Worm (Caenorhabditis elegans) whole organism, young adult: ENCODE data around the gene F45G2.9.

Experiments used
- Y95B8A.8 ChIP-seq: fragments of 200-800 bp; sonication (Bioruptor generic); IDR thresholded peaks from 2 replicates; pipeline ENCODE4 v1.3.6; 2022; ENCODE audit warnings: missing genetic modification reagents, missing genetic modification characterization, missing compliant biosample characterization
- ama-1 ChIP-seq, 3 experiments: fragments of 150-350 bp in 1 of 3; sonication (generic microtip) in 2 of 3; optimal IDR thresholded peaks; 2 replicates each; lab custom pipeline; 2014 to 2018; ENCODE audit warnings: missing biosample characterization in 2 of 3, missing genetic modification characterization in 2 of 3, missing genetic modification reagents in 2 of 3
- efl-1 ChIP-seq: fragments of 150-350 bp; optimal IDR thresholded peaks from 2 replicates; lab custom pipeline; 2014; ENCODE audit warnings: missing biosample characterization, missing genetic modification reagents, missing genetic modification characterization
- egl-18 ChIP-seq: fragments of 200-800 bp; sonication (Bioruptor generic); IDR thresholded peaks from 2 replicates; pipeline ENCODE4 v1.3.6; 2022; ENCODE audit warnings: missing genetic modification reagents, missing genetic modification characterization, missing compliant biosample characterization
- ets-4 ChIP-seq: fragments of 200-800 bp; sonication (Bioruptor generic); optimal IDR thresholded peaks from 2 replicates; lab custom pipeline; 2018; ENCODE audit warnings: mild to moderate bottlenecking, missing genetic modification characterization, missing compliant biosample characterization
- let-526 ChIP-seq: fragments of 200-800 bp; sonication (Bioruptor generic); IDR thresholded peaks from 2 replicates; pipeline ENCODE4 v1.3.6; 2022; ENCODE audit warnings: missing genetic modification reagents, missing genetic modification characterization, missing compliant biosample characterization
- nfya-1 ChIP-seq: sonication (generic microtip); optimal IDR thresholded peaks from 2 replicates; lab custom pipeline; 2017; ENCODE audit warnings: antibody characterized with exemption, missing compliant biosample characterization, missing genetic modification characterization, borderline replicate concordance; ENCODE audit not compliant: insufficient read depth
- nhr-90 ChIP-seq: sonication (generic microtip); optimal IDR thresholded peaks from 2 replicates; lab custom pipeline; 2016; ENCODE audit warnings: missing genotype, mild to moderate bottlenecking, missing genetic modification characterization, missing compliant biosample characterization
- pha-4 ChIP-seq: fragments of 150-350 bp; sonication (generic microtip); optimal IDR thresholded peaks from 2 replicates; lab custom pipeline; 2014; ENCODE audit warnings: missing biosample characterization, missing genetic modification reagents, missing genetic modification characterization
- somi-1 ChIP-seq: fragments of 200-800 bp; sonication (Bioruptor generic); optimal IDR thresholded peaks from 2 replicates; lab custom pipeline; 2018; ENCODE audit warnings: mild to moderate bottlenecking, missing genetic modification characterization, missing compliant biosample characterization
- sptf-2 ChIP-seq: fragments of 200-800 bp; sonication (Bioruptor generic); optimal IDR thresholded peaks from 2 replicates; lab custom pipeline; 2018; ENCODE audit warnings: mild to moderate bottlenecking, missing genetic modification characterization, missing compliant biosample characterization
- unc-62 ChIP-seq: fragments of 150-350 bp; optimal IDR thresholded peaks from 2 replicates; lab custom pipeline; 2014; ENCODE audit warnings: missing biosample characterization, missing genetic modification reagents, missing genetic modification characterization

- TF ChIP-seq let-526 (GFP tag; lab: Robert Waterston, UW) (no peak), ets-4 (no peak), Y95B8A.8 (GFP tag; lab: Robert Waterston, UW) (no peak), nfya-1 (no peak), nhr-90 (no peak), ama-1 (optimal IDR thresholded peaks at IDR 0.05; lab: Kevin White, UChicago) (no peak), ama-1 (GFP tag; optimal IDR thresholded peaks at IDR 0.05; lab: Kevin White, UChicago) (no peak), somi-1 (GFP tag; lab: Kevin White, UChicago) (no peak), pha-4 (no peak), unc-62 (GFP tag; lab: Kevin White, UChicago) (no peak), sptf-2 (GFP tag; lab: Kevin White, UChicago) (no peak), egl-18 (GFP tag; lab: Robert Waterston, UW) (no peak), efl-1 (GFP tag; lab: Kevin White, UChicago) (no peak)
These were observed 16.1 kb upstream of the F45G2.9 start for ce11 chrIII:13452824-13453223.
